Worm (Caenorhabditis elegans) whole organism, young adult: Measurements from ENCODE around the gene ham-2.

ENCODE experiments used
- B0261.1 ChIP-seq: sonication (generic microtip); optimal IDR thresholded peaks from 2 replicates; lab custom pipeline; 2016; ENCODE audit warnings: mild to moderate bottlenecking, missing genetic modification characterization, moderate library complexity, missing compliant biosample characterization
- B0336.3 ChIP-seq: fragments of 200-800 bp; sonication (Bioruptor generic); IDR thresholded peaks from 2 replicates; pipeline ENCODE4 v1.3.6; 2022; ENCODE audit warnings: missing genetic modification characterization, missing compliant biosample characterization
- F23B12.7 ChIP-seq: sonication (generic microtip); optimal IDR thresholded peaks from 2 replicates; lab custom pipeline; 2017; ENCODE audit warnings: missing genetic modification characterization, mild to moderate bottlenecking, missing compliant biosample characterization, antibody characterized with exemption, moderate library complexity; ENCODE audit not compliant: insufficient read depth
- athp-1 ChIP-seq: sonication (generic microtip); optimal IDR thresholded peaks from 2 replicates; lab custom pipeline; 2017; ENCODE audit warnings: mild to moderate bottlenecking, missing genetic modification characterization, missing compliant biosample characterization
- attf-3 ChIP-seq: fragments of 200-800 bp; sonication (Bioruptor generic); conservative IDR thresholded peaks from 2 replicates; pipeline ENCODE4 v1.3.6; 2022; ENCODE audit warnings: missing genetic modification reagents, missing genetic modification characterization, missing compliant biosample characterization
- bed-2 ChIP-seq: fragments of 200-800 bp; sonication (Bioruptor generic); IDR thresholded peaks from 2 replicates; pipeline ENCODE4 v1.3.6; 2022; ENCODE audit warnings: missing genetic modification reagents, missing genetic modification characterization, missing compliant biosample characterization
- ceh-58 ChIP-seq: fragments of 200-800 bp; sonication (Bioruptor generic); IDR thresholded peaks from 2 replicates; pipeline ENCODE4 v1.3.6; 2022; ENCODE audit warnings: missing genetic modification characterization, missing compliant biosample characterization
- die-1 ChIP-seq: sonication (generic microtip); optimal IDR thresholded peaks from 2 replicates; lab custom pipeline; 2016; ENCODE audit warnings: missing genotype, mild to moderate bottlenecking, missing genetic modification characterization, missing compliant biosample characterization
- egrh-3 ChIP-seq: fragments of 200-800 bp; sonication (Bioruptor generic); IDR thresholded peaks from 2 replicates; pipeline ENCODE4 v1.3.6; 2022; ENCODE audit warnings: missing genetic modification reagents, missing genetic modification characterization, missing compliant biosample characterization
- gei-17 ChIP-seq: fragments of 200-800 bp; sonication (Bioruptor generic); optimal IDR thresholded peaks from 2 replicates; lab custom pipeline; 2018; ENCODE audit warnings: mild to moderate bottlenecking, missing genetic modification characterization, missing compliant biosample characterization
- him-1 ChIP-seq: sonication (generic microtip); optimal IDR thresholded peaks from 2 replicates; lab custom pipeline; 2016; ENCODE audit warnings: missing genotype, missing genetic modification reagents, missing genetic modification characterization, missing compliant biosample characterization
- hmg-1.2 ChIP-seq: fragments of 200-800 bp; sonication (Bioruptor generic); IDR thresholded peaks from 2 replicates; pipeline ENCODE4 v1.3.6; 2022; ENCODE audit warnings: missing genetic modification reagents, missing genetic modification characterization, missing compliant biosample characterization
- lin-26 ChIP-seq: fragments of 200-800 bp; sonication (Bioruptor generic); IDR thresholded peaks from 2 replicates; pipeline ENCODE4 v1.3.6; 2022; ENCODE audit warnings: missing genetic modification reagents, missing genetic modification characterization, missing compliant biosample characterization
- rpc-1 ChIP-seq, 2 experiments: fragments of 150-350 bp in 1 of 2; sonication (generic microtip) in 1 of 2; optimal IDR thresholded peaks; 2 replicates each; lab custom pipeline; 2014 to 2018; ENCODE audit warnings: missing biosample characterization in 1 of 2, missing genetic modification characterization in 1 of 2, missing genetic modification reagents in 1 of 2, missing genotype in 1 of 2
- sdz-38 ChIP-seq: sonication (generic microtip); optimal IDR thresholded peaks from 2 replicates; lab custom pipeline; 2016; ENCODE audit warnings: missing genotype, missing genetic modification characterization, missing compliant biosample characterization
- snpc-1.3 ChIP-seq: sonication (generic microtip); optimal IDR thresholded peaks from 2 replicates; lab custom pipeline; 2017; ENCODE audit warnings: missing genetic modification characterization, mild to moderate bottlenecking, missing compliant biosample characterization, antibody characterized with exemption, moderate library complexity, missing genotype, missing genetic modification reagents; ENCODE audit not compliant: insufficient read depth
- snpc-3.4 ChIP-seq: sonication (generic microtip); optimal IDR thresholded peaks from 2 replicates; lab custom pipeline; 2017; ENCODE audit warnings: missing genetic modification characterization, mild to moderate bottlenecking, missing compliant biosample characterization, antibody characterized with exemption, moderate library complexity, missing genotype, missing genetic modification reagents
- snpc-4 ChIP-seq, 5 experiments: fragments of 150-350 bp in 1 of 5; sonication (generic microtip) in 4 of 5; optimal IDR thresholded peaks; 2 replicates each; lab custom pipeline; 2014 to 2018; ENCODE audit warnings: missing genetic modification characterization in 5 of 5, missing biosample characterization in 3 of 5, antibody characterized with exemption in 2 of 5, mild to moderate bottlenecking in 2 of 5, missing compliant biosample characterization in 2 of 5, missing genotype in 2 of 5, moderate library complexity in 2 of 5, missing genetic modification reagents in 1 of 5
- tbp1 ChIP-seq: fragments of 200-800 bp; sonication (Bioruptor generic); optimal IDR thresholded peaks from 2 replicates; lab custom pipeline; 2018; ENCODE audit warnings: mild to moderate bottlenecking, missing genetic modification characterization, missing compliant biosample characterization
- ztf-18 ChIP-seq: sonication (generic microtip); optimal IDR thresholded peaks from 2 replicates; lab custom pipeline; 2016; ENCODE audit warnings: missing genotype, mild to moderate bottlenecking, missing genetic modification characterization, missing compliant biosample characterization

Gene ham-2

DNA sequence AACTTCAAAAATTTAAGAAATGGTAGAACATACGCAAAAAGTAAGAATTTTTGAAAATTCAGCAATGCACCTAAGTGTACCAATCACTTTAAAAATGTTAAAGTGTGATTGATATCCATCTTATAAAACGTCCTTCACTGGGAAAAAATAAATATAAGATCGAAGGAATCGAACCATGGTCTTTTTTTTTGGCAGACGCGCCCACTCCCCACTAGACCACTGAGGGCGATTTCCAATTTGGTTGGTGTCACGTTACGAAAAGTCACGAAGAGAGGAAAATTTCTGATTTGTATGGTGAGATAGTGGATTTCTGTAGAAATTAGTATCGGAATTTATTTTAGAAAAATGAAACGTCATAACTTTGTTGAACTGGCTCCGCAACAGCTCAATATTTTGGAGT is 52.8 kb downstream of the ham-2 start:
- TF ChIP-seq him-1 (tag; lab: Kevin White, UChicago) (peak; percentile 58), B0261.1 (tag; lab: Kevin White, UChicago) (peak; percentile 65), ceh-58 (GFP tag; lab: Robert Waterston, UW) (no peak), lin-26 (GFP tag; lab: Robert Waterston, UW) (peak; percentile 72; the same call in 1 of the 2 replicates), egrh-3 (GFP tag; lab: Robert Waterston, UW) (no peak), athp-1 (tag; lab: Kevin White, UChicago) (no peak), gei-17 (GFP tag; lab: Kevin White, UChicago) (no peak), hmg-1.2 (GFP tag; lab: Robert Waterston, UW) (peak; percentile 22; the same call in 1 of the 2 replicates), attf-3 (GFP tag; lab: Robert Waterston, UW) (no peak), die-1 (tag; lab: Kevin White, UChicago) (peak; percentile 54), sdz-38 (no peak), bed-2 (GFP tag; lab: Robert Waterston, UW) (no peak), ztf-18 (tag; lab: Kevin White, UChicago) (peak; percentile 16), snpc-1.3 (tag; lab: Kevin White, UChicago) (peak; percentile 63), tbp1 (GFP tag; lab: Kevin White, UChicago) (peak; percentile 83), snpc-4 (GFP tag; optimal IDR thresholded peaks at IDR 0.05; lab: Kevin White, UChicago) (no peak), snpc-4 (tag; optimal IDR thresholded peaks at IDR 0.05; lab: Kevin White, UChicago) (peak in 1 of 4 experiments; percentile 48), rpc-1 (optimal IDR thresholded peaks at IDR 0.05; lab: Kevin White, UChicago) (peak; percentile 57), rpc-1 (tag; optimal IDR thresholded peaks at IDR 0.05; lab: Kevin White, UChicago) (peak; percentile 87), snpc-3.4 (tag; lab: Kevin White, UChicago) (no peak), B0336.3 (GFP tag; lab: Robert Waterston, UW) (no peak), F23B12.7 (tag; lab: Kevin White, UChicago) (no peak)
